Worm (Caenorhabditis elegans) whole organism, L4/young adult: ENCODE data around the gene srt-35.
"Not testable (repeated sequence)": the region's sequence is repeated elsewhere in the genome, so short reads cannot be mapped to it uniquely, and the experiment has no call there.

Source experiments
- W03F9.2 ChIP-seq: fragments of 150-350 bp; optimal IDR thresholded peaks from 2 replicates; lab custom pipeline; 2014; ENCODE audit warnings: missing biosample characterization, missing genetic modification characterization
- dao-5 ChIP-seq: sonication (generic microtip); optimal IDR thresholded peaks from 2 replicates; lab custom pipeline; 2016; ENCODE audit warnings: missing genotype, missing genetic modification characterization, moderate library complexity, missing compliant biosample characterization
- him-1 ChIP-seq: sonication (generic microtip); optimal IDR thresholded peaks from 2 replicates; lab custom pipeline; 2016; ENCODE audit warnings: missing genotype, missing genetic modification reagents, missing genetic modification characterization, missing compliant biosample characterization

The srt-35 gene

DNA sequence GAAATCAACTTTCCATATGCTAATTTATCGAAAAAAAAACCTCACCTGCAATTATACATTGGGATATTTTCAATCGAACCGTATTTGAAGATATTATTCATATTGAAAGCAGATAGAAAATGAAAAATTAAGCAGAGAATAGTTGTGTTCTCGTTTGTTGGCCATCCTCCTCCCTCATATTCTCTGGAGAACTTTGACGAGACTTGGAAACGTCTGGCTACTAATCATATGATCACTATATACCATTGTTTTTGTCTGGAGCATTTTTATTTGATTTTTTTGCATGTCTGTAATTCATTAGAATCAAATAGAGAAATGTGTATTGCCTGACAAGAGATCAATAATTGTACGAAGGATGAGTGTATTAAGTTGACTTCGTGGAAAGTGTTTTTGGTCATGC lies at the start of gene srt-35:
Gene srt-35, minus strand, starts transcription at position 101 of the 400 bp plus-strand sequence.
- no peak for TF ChIP-seq him-1 (tag; lab: Kevin White, UChicago)
- TF ChIP-seq dao-5: no peak
- no peak for TF ChIP-seq W03F9.2 (tag; lab: Kevin White, UChicago)

DNA sequence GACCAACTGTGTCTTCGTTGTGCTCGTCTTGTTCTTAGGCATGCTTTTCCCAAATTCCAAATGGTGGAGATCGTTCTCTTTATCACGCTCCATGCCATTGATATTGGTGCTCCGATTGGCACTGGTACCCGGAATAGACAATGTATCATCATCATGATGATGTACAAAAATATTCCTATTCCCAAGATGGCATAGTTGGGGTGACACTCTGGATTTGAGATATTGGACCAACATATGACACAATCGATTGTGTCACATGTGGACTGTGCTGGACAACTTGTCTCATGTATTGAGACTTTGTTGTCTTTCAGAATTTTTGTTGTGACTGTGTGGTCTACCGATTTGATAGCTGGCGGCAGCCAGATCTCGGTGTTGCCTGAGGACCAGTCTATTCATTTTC lies 39.8 kb upstream of the srt-35 start:
- TF ChIP-seq him-1 (tag; lab: Kevin White, UChicago): no peak
- no peak for TF ChIP-seq dao-5
- TF ChIP-seq W03F9.2 (tag; lab: Kevin White, UChicago): no peak

DNA sequence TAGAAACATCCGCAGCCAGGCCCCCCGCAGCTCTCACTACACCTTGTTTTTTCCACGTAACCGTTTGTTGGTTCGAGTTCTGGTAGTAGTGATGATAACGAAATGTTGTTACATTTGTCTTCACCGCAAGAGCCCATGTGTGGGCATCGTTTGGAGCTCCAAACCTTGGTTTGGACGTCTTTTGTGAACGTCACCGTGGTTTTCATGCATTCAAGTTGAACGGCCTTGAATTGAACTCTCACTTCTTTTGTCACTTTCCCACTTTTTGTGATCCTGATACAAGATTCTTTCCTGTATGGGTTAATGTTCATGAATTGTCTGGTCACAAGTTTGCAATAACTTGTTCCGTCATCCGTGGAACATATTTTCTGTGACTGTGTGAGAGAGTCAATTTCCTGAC lies 39.4 kb upstream of the srt-35 start:
- TF ChIP-seq dao-5 (no peak), W03F9.2 (tag; lab: Kevin White, UChicago) (no peak), him-1 (tag; lab: Kevin White, UChicago) (no peak)

DNA sequence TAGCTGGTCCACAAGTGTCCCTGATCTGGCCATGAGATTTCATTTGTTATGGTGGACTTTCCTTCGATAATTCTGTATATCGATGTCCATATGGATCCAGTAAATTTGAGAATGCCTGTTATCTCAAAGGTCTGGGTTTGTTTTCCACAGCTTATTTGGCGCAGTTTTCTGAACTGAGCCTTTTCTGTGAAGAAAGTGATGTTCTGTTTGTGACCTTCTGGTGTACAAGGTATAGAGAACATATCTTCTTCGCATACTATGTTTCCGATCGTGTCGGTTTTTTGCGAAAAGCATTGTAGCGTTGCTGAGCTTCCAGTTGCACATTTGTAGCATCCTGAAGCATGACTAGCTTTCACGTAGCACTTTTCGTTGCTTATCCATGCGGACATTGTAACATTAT lies 38.4 kb upstream of the srt-35 start:
- TF ChIP-seq W03F9.2 (tag; lab: Kevin White, UChicago) (no peak), dao-5 (no peak), him-1 (tag; lab: Kevin White, UChicago) (no peak)

DNA sequence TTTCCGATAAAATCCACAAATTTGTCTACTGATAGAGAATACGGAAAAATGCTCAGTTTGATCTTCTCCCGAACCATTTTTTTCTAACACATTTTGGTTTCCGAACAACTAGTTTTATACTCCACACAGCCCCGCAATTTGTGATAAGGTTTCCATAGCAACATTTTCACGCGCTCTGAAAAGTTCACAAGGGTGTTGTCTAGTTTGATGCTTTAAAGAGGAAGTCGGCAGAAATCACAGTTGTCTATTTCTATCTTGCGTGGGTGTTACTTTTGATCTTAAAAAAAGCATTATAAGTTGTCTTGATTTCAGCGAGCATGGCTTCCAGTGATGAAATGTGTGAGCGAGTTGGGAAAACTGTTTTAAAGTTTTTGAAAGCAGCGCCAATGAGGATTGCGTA lies 35.3 kb upstream of the srt-35 start, which contains the start of gene ZC132.3:
Gene ZC132.3, minus strand, starts transcription at position 101 of the 400 bp plus-strand sequence.
- TF ChIP-seq W03F9.2 (tag; lab: Kevin White, UChicago) (no peak), him-1 (tag; lab: Kevin White, UChicago) (no peak), dao-5 (no peak)

DNA sequence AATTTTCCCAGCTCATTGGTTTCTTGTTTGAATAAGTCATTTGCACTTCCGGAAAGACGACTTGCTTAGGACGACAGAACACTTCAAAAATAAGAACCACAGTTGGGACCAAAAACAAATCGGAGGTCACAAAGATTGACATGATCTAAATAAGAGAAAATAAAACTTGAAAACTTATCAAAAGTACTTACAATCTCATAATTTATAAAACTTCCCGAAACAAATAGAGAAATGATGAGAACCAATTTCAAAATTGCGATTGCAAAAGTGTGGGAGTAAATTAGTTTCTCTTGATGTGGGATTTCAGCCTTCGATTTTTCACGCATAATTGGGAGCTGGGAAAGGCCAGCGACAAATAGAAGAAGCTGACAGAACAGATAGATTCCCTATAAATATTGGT lies 34.2 kb upstream of the srt-35 start, which contains the start of gene ZC132.11:
Gene ZC132.11, minus strand, starts transcription at position 101 of the 400 bp plus-strand sequence.
- TF ChIP-seq him-1 (tag; lab: Kevin White, UChicago): no peak
- no peak for TF ChIP-seq W03F9.2 (tag; lab: Kevin White, UChicago)
- no peak for TF ChIP-seq dao-5

DNA sequence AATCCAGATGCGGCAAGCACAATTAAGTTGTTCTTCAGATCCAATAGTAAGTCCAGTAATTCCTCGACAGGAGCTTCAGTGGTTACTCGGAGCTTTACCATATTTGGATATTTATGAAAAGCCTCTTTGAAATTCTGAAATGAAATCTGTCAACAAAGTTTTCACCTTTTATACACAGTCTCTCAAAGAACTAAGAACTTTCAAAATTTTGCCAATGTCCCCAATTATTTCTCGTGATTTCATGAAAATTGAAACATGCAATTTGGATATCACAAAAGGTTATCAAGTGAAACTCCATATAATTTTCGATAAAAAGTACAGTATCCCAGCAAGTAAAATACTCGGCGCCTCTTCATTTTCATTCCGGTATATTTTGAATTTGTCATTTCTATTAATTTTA lies 31.5 kb upstream of the srt-35 start, which contains the start of gene F47D2.11:
Gene F47D2.11, minus strand, starts transcription at position 101 of the 400 bp plus-strand sequence.
- TF ChIP-seq him-1 (tag; lab: Kevin White, UChicago) (no peak), W03F9.2 (tag; lab: Kevin White, UChicago) (no peak), dao-5 (no peak)

DNA sequence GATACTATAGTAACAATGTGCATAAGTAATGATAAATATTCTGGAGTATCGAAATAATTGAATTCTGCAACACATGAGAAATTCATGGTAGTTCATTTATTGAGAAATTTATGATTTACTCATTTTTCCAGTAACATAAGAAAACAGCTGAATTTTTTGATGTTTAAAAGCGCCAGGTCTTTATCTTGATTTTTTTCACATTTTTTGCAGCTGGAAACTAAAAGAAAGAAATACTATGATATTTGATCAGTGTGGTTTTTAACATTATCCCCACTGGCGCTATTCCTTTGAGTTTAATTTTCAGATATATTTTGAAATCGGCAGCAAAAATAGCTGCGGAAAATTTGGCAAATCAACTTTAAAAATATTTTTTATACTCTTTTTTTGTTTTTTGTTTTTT lies 29.0 kb upstream of the srt-35 start, which contains the start of gene srh-194:
Gene srh-194, minus strand, starts transcription at position 101 of the 400 bp plus-strand sequence.
- TF ChIP-seq W03F9.2 (tag; lab: Kevin White, UChicago); him-1 (tag; lab: Kevin White, UChicago); dao-5: not testable (repeated sequence)

DNA sequence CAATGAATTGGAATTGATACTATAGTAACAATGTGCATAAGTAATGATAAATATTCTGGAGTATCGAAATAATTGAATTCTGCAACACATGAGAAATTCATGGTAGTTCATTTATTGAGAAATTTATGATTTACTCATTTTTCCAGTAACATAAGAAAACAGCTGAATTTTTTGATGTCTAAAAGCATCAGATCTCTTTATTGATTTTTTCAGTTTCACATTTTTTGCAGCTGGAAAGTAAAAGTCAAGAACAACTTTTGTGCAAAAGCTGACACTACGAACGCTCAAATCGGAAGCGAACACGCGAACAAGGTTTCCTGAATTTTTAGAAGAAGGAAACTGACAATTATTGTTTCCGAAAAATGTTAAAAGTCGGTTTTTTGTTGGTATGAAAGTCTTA lies 25.7 kb upstream of the srt-35 start, which contains the start of gene srh-193:
Gene srh-193, minus strand, starts transcription at position 101 of the 400 bp plus-strand sequence.
- not testable (repeated sequence) for TF ChIP-seq him-1 (tag; lab: Kevin White, UChicago); W03F9.2 (tag; lab: Kevin White, UChicago); dao-5

DNA sequence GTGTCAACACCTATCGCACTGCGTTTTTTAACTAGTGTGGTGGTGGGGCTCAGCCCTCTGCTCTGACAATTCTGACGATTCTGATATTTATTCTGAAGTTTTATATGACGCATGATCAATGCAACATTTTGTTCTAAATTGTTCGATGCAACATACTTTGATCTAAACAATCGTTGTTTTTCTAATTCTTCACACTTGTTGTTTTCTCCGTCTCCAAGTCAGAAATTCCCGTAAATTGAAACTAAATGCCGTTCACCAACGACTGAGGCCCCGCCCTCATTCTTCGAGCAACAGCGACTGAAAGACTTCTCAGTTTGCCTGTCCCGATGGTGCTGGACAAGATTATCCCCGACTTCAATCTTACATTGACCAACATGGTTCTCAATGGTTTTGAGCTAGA lies 20.3 kb upstream of the srt-35 start, which contains the start of gene srt-19:
Gene srt-19, plus strand, starts transcription at position 301 of the 400 bp plus-strand sequence.
- not testable (repeated sequence) for TF ChIP-seq him-1 (tag; lab: Kevin White, UChicago); W03F9.2 (tag; lab: Kevin White, UChicago); dao-5

DNA sequence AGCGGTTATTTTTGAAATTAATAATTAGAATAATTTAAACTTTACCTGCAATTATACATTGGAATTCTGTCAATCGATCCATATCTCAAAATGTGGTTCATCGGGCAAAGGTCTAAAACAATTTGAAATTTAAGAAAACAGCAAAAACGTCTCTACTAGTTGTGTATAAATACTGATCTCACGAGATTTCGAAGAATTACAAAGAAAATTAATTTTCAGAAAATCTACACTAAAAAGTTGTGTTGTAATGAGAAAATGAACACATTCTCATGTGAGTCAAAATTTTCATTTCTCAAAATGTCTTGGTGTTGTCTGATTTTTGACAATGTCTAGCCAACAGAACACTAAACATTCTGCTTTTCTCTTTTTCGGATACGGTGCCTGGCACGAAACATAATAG lies 17.3 kb upstream of the srt-35 start, which contains the start of gene srt-37:
Gene srt-37, minus strand, starts transcription at position 101 of the 400 bp plus-strand sequence.
- TF ChIP-seq W03F9.2 (tag; lab: Kevin White, UChicago); dao-5; him-1 (tag; lab: Kevin White, UChicago): not testable (repeated sequence)

DNA sequence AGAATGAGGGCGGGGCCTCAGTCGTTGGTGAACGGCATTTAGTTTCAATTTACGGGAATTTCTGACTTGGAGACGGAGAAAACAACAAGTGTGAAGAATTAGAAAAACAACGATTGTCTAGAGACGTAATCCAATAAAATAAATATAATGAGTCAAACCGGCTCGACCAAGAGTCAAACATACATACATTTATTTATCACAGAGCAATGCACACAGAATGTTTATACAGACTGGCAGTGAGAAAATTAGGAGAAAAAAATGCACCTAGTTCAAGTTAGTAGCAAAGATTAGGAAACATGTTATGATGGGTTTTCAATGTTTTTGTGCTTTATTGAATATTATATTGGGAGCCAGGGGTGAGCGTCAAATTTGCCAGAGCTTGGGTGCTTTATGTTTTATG lies 14.3 kb upstream of the srt-35 start, which contains the start of gene srt-20:
Gene srt-20, minus strand, starts transcription at position 101 of the 400 bp plus-strand sequence.
- TF ChIP-seq dao-5; W03F9.2 (tag; lab: Kevin White, UChicago); him-1 (tag; lab: Kevin White, UChicago): not testable (repeated sequence)

DNA sequence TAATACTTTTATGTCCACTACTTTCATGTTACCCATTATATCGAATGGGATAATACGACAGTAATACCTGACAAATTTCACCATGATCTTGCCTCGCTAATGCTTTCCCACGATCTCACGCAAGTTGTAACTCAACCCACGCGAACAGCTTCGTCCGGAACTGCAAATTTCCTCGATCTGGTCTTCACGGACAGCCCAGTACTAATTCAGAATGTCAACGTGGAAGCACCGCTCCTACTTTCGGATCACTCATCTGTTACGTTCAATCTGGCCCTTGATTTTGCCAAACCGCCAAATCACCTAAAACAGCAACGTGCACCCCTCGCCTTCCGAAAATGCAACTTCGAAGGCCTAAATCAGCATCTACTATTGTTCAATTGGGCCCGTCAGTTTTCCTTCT lies 9.0 kb upstream of the srt-35 start:
- no peak for TF ChIP-seq him-1 (tag; lab: Kevin White, UChicago)
- TF ChIP-seq dao-5: no peak
- TF ChIP-seq W03F9.2 (tag; lab: Kevin White, UChicago): no peak

DNA sequence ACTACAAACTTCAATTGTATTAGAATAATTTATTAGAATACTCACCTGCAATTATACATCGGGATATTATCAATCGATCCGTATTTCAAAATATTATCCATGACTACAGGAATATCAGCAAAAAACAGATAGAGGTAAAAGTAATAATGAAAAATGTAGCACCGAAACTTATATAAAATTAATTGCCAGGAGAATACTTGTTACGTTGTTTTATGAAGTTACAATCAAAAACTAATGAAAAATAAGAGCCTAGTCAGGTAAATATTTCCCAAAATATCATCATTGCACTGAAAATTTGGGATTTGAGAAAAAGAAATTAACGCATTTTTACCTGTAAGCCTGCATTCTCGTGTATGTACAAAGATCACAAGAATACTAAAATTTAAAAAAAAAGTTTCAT lies 6.8 kb upstream of the srt-35 start, which contains the start of gene srt-38:
Gene srt-38, minus strand, starts transcription at position 101 of the 400 bp plus-strand sequence.
- TF ChIP-seq W03F9.2 (tag; lab: Kevin White, UChicago); him-1 (tag; lab: Kevin White, UChicago); dao-5: not testable (repeated sequence)
